Fruit fly (Drosophila melanogaster): Measurements from ENCODE around the gene GNBP1.

Gene GNBP1

dm6 chr3L:18675363-18675866 lies at the start of gene GNBP1, which contains the start of gene GNBP2:
Gene GNBP1, plus strand, starts transcription at chr3L:18675800.
Gene GNBP2, minus strand, starts transcription at chr3L:18675413.
- TF ChIP-seq CG12768 (GFP tag; optimal IDR thresholded peaks at IDR 0.05) (peak; percentile 74), CG33017 (tag; optimal IDR thresholded peaks at IDR 0.05) (peak; percentile 95), Clk (GFP tag; optimal IDR thresholded peaks at IDR 0.05) (peak; percentile 2), Hr96 (GFP tag; optimal IDR thresholded peaks at IDR 0.05) (no peak), pad (GFP tag; optimal IDR thresholded peaks at IDR 0.05) (peak; percentile 64), Mnt (GFP tag; optimal IDR thresholded peaks at IDR 0.05) (peak; percentile 13), kay (GFP tag; ENCODE audit: borderline replicate concordance) (no peak), CG7101 (tag; optimal IDR thresholded peaks at IDR 0.05) (peak; percentile 92), CG1620 (GFP tag; optimal IDR thresholded peaks at IDR 0.05) (no peak), CG11617 (GFP tag; optimal IDR thresholded peaks at IDR 0.05) (peak; percentile 72), cic (GFP tag; optimal IDR thresholded peaks at IDR 0.05) (peak; percentile 26), ovo (GFP tag; optimal IDR thresholded peaks at IDR 0.05) (no peak), CG5204 (GFP tag; optimal IDR thresholded peaks at IDR 0.05) (no peak), cnc (optimal IDR thresholded peaks at IDR 0.05) (no peak), tj (GFP tag; optimal IDR thresholded peaks at IDR 0.05) (peak; percentile 55), CG7045 (GFP tag; optimal IDR thresholded peaks at IDR 0.05) (peak; percentile 76), bab1 (GFP tag; optimal IDR thresholded peaks at IDR 0.05) (peak; percentile 34), toe (GFP tag; optimal IDR thresholded peaks at IDR 0.05) (no peak), CG14711 (tag; optimal IDR thresholded peaks at IDR 0.05) (peak; percentile 90), Crg-1 (GFP tag; optimal IDR thresholded peaks at IDR 0.05) (peak; percentile 33)

DNA sequence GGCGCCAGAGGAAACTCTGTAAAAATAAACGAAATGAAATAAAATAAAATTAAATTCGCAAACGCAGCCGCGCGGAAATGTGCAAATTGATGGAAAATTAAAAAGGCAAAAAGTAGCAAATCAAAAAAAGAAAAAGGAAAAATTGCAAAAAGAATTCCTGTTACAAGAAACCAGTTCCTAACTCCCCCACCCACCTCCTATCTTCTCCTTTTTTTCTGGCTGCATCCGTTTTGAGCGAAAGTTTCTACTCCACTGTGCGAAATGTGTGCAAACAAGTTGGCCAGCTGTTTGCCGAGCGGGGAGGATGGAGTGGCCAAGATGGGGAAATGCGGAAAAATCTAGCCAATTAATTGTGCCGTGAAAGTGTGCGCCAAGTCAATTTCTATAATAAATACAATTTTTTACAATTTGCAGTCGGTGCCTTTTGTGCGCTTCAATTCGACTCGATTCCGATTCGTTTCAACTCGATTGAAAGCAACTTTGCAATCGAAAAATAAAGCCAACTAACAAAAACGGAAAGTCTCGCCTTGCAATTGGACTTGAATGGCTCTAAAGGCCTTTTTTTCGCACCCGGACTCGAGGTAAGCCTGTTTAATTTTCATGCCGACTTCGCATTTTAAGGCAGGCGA lies 49.0 kb upstream of the GNBP1 start:
- TF ChIP-seq Mnt (GFP tag; optimal IDR thresholded peaks at IDR 0.05), result no peak
- TF ChIP-seq tj (GFP tag; optimal IDR thresholded peaks at IDR 0.05), result peak; percentile 21

DNA sequence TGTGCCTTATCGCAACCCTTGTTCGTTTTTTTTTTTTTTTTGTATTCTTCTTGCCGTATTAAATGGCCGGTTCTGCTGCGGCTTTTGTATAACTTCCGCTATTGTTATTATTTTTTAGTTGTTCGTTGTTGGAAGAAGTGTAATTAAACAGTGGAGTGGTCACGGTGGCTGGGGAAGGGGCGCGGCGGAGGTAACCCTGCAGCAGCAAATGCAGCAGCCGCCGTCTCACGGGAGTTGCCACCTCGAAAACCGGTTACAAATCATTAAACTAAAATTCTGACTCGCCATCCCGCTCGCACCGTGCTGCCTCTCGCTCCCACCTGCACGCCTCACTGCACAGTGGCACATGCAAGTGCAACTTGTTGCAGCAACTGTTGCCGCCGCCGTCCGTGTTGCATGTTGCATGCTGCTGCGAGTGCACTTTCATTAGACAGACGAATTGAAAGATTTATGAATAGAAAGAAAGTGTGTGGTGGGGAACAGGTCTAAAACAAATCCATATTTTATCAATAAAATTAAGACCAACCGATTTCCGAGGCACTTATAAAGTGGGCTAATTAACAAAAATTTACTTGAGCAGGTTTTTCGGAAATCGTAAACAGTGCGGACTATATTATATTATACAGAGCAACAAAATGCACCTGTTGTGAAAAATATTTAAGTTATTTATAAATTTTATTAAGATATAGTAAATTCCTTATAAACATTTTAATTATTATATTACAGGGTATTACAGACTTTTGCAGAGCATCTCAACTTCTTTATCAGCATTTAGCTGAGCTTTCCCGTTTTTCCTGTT lies 47.7 kb upstream of the GNBP1 start:
- TF ChIP-seq kay (GFP tag; ENCODE audit: borderline replicate concordance) (peak; percentile 11), CG11617 (GFP tag; optimal IDR thresholded peaks at IDR 0.05) (no peak)

- TF ChIP-seq kay (GFP tag; ENCODE audit: borderline replicate concordance) (no peak), CG33017 (tag; optimal IDR thresholded peaks at IDR 0.05) (no peak), CG5204 (GFP tag; optimal IDR thresholded peaks at IDR 0.05) (no peak), tj (GFP tag; optimal IDR thresholded peaks at IDR 0.05) (peak; percentile 31)
Measured at dm6 chr3L:18628458-18628857, 47.1 kb upstream of the GNBP1 start.

- no peak for TF ChIP-seq CG11617 (GFP tag; optimal IDR thresholded peaks at IDR 0.05)
- TF ChIP-seq bab1 (GFP tag; optimal IDR thresholded peaks at IDR 0.05), result no peak
- TF ChIP-seq Clk (GFP tag; optimal IDR thresholded peaks at IDR 0.05), result no peak
- no peak for TF ChIP-seq CG7101 (tag; optimal IDR thresholded peaks at IDR 0.05)
- TF ChIP-seq tj (GFP tag; optimal IDR thresholded peaks at IDR 0.05), result no peak
- no peak for TF ChIP-seq Crg-1 (GFP tag; optimal IDR thresholded peaks at IDR 0.05)
- TF ChIP-seq CG12768 (GFP tag; optimal IDR thresholded peaks at IDR 0.05), result no peak
- TF ChIP-seq toe (GFP tag; optimal IDR thresholded peaks at IDR 0.05), result no peak
- TF ChIP-seq kay (GFP tag; ENCODE audit: borderline replicate concordance), result no peak
- no peak for TF ChIP-seq CG1620 (GFP tag; optimal IDR thresholded peaks at IDR 0.05)
- no peak for TF ChIP-seq CG7045 (GFP tag; optimal IDR thresholded peaks at IDR 0.05)
- no peak for TF ChIP-seq ovo (GFP tag; optimal IDR thresholded peaks at IDR 0.05)
- no peak for TF ChIP-seq CG5204 (GFP tag; optimal IDR thresholded peaks at IDR 0.05)
Measured at dm6 chr3L:18629874-18630273, 45.7 kb upstream of the GNBP1 start.

- TF ChIP-seq toe (GFP tag; optimal IDR thresholded peaks at IDR 0.05) (no peak), CG7045 (GFP tag; optimal IDR thresholded peaks at IDR 0.05) (no peak), ovo (GFP tag; optimal IDR thresholded peaks at IDR 0.05) (no peak), CG5204 (GFP tag; optimal IDR thresholded peaks at IDR 0.05) (no peak), CG14711 (tag; optimal IDR thresholded peaks at IDR 0.05) (no peak), cnc (optimal IDR thresholded peaks at IDR 0.05) (no peak), Mnt (GFP tag; optimal IDR thresholded peaks at IDR 0.05) (no peak), bab1 (GFP tag; optimal IDR thresholded peaks at IDR 0.05) (no peak), CG11617 (GFP tag; optimal IDR thresholded peaks at IDR 0.05) (no peak), CG12768 (GFP tag; optimal IDR thresholded peaks at IDR 0.05) (no peak), Clk (GFP tag; optimal IDR thresholded peaks at IDR 0.05) (no peak), Crg-1 (GFP tag; optimal IDR thresholded peaks at IDR 0.05) (no peak), CG33017 (tag; optimal IDR thresholded peaks at IDR 0.05) (no peak), kay (GFP tag; ENCODE audit: borderline replicate concordance) (no peak)
Measured at dm6 chr3L:18632187-18632635, 43.4 kb upstream of the GNBP1 start.

dm6 chr3L:18633084-18633483 lies 42.5 kb upstream of the GNBP1 start:
- TF ChIP-seq CG1620 (GFP tag; optimal IDR thresholded peaks at IDR 0.05), result no peak
- peak; percentile 13 for TF ChIP-seq ovo (GFP tag; optimal IDR thresholded peaks at IDR 0.05)

Measured in whole organism, adult.